Worm (Caenorhabditis elegans): ENCODE measurements around the gene nhr-222.

The nhr-222 gene

ce11 chrV:3526882-3527281, 16.4 kb downstream of the nhr-222 start, which contains the start of gene str-260:
Gene str-260 (plus strand): TSS chrV:3527182.
- TF ChIP-seq jun-1 (tag; optimal IDR thresholded peaks at IDR 0.05) (no peak), nhr-41 (GFP tag; IDR thresholded peaks at IDR 0.05) (no peak), attf-4 (tag; optimal IDR thresholded peaks at IDR 0.05) (no peak), lin-15B (tag; optimal IDR thresholded peaks at IDR 0.05) (no peak), F26F4.8 (GFP tag; conservative IDR thresholded peaks at IDR 0.05) (no peak), pqm-1 (tag; optimal IDR thresholded peaks at IDR 0.05) (no peak), lir-3 (tag; optimal IDR thresholded peaks at IDR 0.05) (no peak), hif-1 (tag; optimal IDR thresholded peaks at IDR 0.05) (no peak)

ce11 chrV:3524970-3525369, 18.3 kb downstream of the nhr-222 start, which contains the start of gene T24A6.7:
Gene T24A6.7 (plus strand): TSS chrV:3525270.
- TF ChIP-seq zfp-3 (GFP tag; conservative IDR thresholded peaks at IDR 0.05), result no peak
- no peak for TF ChIP-seq mdl-1 (tag; optimal IDR thresholded peaks at IDR 0.05)

ce11 chrV:3523262-3523661, 20.0 kb downstream of the nhr-222 start, which contains the start of gene irg-1:
Gene irg-1 (plus strand): TSS chrV:3523587.
- TF ChIP-seq hlh-30 (tag; optimal IDR thresholded peaks at IDR 0.05; ENCODE audit: insufficient read depth), result no peak
- TF ChIP-seq madf-9 (GFP tag; conservative IDR thresholded peaks at IDR 0.05), result no peak
- TF ChIP-seq lin-1 (GFP tag; IDR thresholded peaks at IDR 0.05), result no peak
- no peak for TF ChIP-seq mxl-3 (GFP tag; optimal IDR thresholded peaks at IDR 0.05)
- peak in 1 of 2 experiments; percentile 27 for TF ChIP-seq unc-62 (GFP tag; optimal IDR thresholded peaks at IDR 0.05 in 1 of 2)
- TF ChIP-seq unc-62 (tag; optimal IDR thresholded peaks at IDR 0.05), result no peak
- TF ChIP-seq daf-16 (GFP tag; optimal IDR thresholded peaks at IDR 0.05), result no peak
- peak; percentile 72 for TF ChIP-seq daf-16 (tag; optimal IDR thresholded peaks at IDR 0.05)
- TF ChIP-seq F49E8.2 (tag; optimal IDR thresholded peaks at IDR 0.05; ENCODE audit: borderline replicate concordance), result no peak
- no peak for TF ChIP-seq dmd-6 (GFP tag; IDR thresholded peaks at IDR 0.05)
- TF ChIP-seq zip-11 (GFP tag; IDR thresholded peaks at IDR 0.05), result no peak
- TF ChIP-seq pha-4 (GFP tag; IDR thresholded peaks at IDR 0.05), result no peak
- peak; percentile 30 for TF ChIP-seq pha-4 (tag; optimal IDR thresholded peaks at IDR 0.05)
- peak; percentile 54 for TF ChIP-seq nhr-28 (tag; optimal IDR thresholded peaks at IDR 0.05)
- TF ChIP-seq hlh-11 (tag; optimal IDR thresholded peaks at IDR 0.05), result no peak
- TF ChIP-seq nhr-77 (tag; optimal IDR thresholded peaks at IDR 0.05), result peak; percentile 37
- TF ChIP-seq egl-43 (GFP tag; IDR thresholded peaks at IDR 0.05), result no peak
- TF ChIP-seq F37D6.2 (tag; optimal IDR thresholded peaks at IDR 0.05), result no peak
- TF ChIP-seq pqm-1 (tag; optimal IDR thresholded peaks at IDR 0.05), result peak; percentile 4
- TF ChIP-seq aha-1 (tag), result peak; percentile 56
- TF ChIP-seq nhr-11 (tag; optimal IDR thresholded peaks at IDR 0.05), result no peak

ce11 chrV:3517889-3518288, 25.4 kb downstream of the nhr-222 start, which contains the start of gene str-227:
Gene str-227 (plus strand): TSS chrV:3518189.
- TF ChIP-seq ceh-62 (tag; optimal IDR thresholded peaks at IDR 0.05) (no peak), unc-62 (GFP tag; optimal IDR thresholded peaks at IDR 0.05 in 1 of 2) (peak in 1 of 2 experiments; percentile 2), unc-62 (tag; optimal IDR thresholded peaks at IDR 0.05) (no peak)

ce11 chrV:3512381-3512780, 30.9 kb downstream of the nhr-222 start, which contains the start of gene str-226:
Gene str-226 (plus strand): TSS chrV:3512681.
- TF ChIP-seq madf-5 (GFP tag; IDR thresholded peaks at IDR 0.05) (no peak), set-16 (GFP tag; IDR thresholded peaks at IDR 0.05) (no peak), arid-1 (GFP tag; conservative IDR thresholded peaks at IDR 0.05) (no peak), mxl-3 (GFP tag; optimal IDR thresholded peaks at IDR 0.05) (no peak), zfp-3 (GFP tag; conservative IDR thresholded peaks at IDR 0.05) (no peak), fkh-10 (GFP tag; optimal IDR thresholded peaks at IDR 0.05) (no peak), nhr-77 (tag; optimal IDR thresholded peaks at IDR 0.05) (no peak), dve-1 (tag; optimal IDR thresholded peaks at IDR 0.05; ENCODE audit: insufficient read depth) (no peak), duxl-1 (tag; optimal IDR thresholded peaks at IDR 0.05; ENCODE audit: poor library complexity) (no peak), lim-7 (GFP tag; IDR thresholded peaks at IDR 0.05) (no peak), T20F7.1 (GFP tag; optimal IDR thresholded peaks at IDR 0.05) (no peak), lin-1 (GFP tag; IDR thresholded peaks at IDR 0.05) (no peak), zip-2 (tag; optimal IDR thresholded peaks at IDR 0.05) (no peak), hlh-11 (tag; optimal IDR thresholded peaks at IDR 0.05) (no peak), mep-1 (tag; optimal IDR thresholded peaks at IDR 0.05) (no peak), hlh-30 (tag; optimal IDR thresholded peaks at IDR 0.05; ENCODE audit: insufficient read depth) (no peak), spr-3 (GFP tag; optimal IDR thresholded peaks at IDR 0.05) (no peak), snpc-1.2 (GFP tag; IDR thresholded peaks at IDR 0.05) (no peak), ztf-7 (tag; optimal IDR thresholded peaks at IDR 0.05) (no peak)

Data from whole organism, L4 larva.